Worm (Caenorhabditis elegans) whole organism, mixed stage, embryonic: Measurements from ENCODE around the gene C50B8.6.

Experiments
- cnd-1 ChIP-seq: fragments of 200-800 bp; sonication (Bioruptor generic); optimal IDR thresholded peaks from 2 replicates; lab custom pipeline; 2018; ENCODE audit warnings: mild to moderate bottlenecking, missing genetic modification characterization, missing compliant biosample characterization
- drap-1 ChIP-seq: fragments of 200-800 bp; sonication (Bioruptor generic); optimal IDR thresholded peaks from 3 replicates; lab custom pipeline; 2018; ENCODE audit warnings: mild to moderate bottlenecking, missing genetic modification characterization, missing compliant biosample characterization
- elt-1 ChIP-seq: sonication (generic microtip); optimal IDR thresholded peaks from 2 replicates; lab custom pipeline; 2017; ENCODE audit warnings: missing genetic modification characterization, mild to moderate bottlenecking, missing compliant biosample characterization, antibody characterized with exemption, moderate library complexity, borderline replicate concordance; ENCODE audit not compliant: insufficient read depth
- elt-3 ChIP-seq: fragments of 150-350 bp; optimal IDR thresholded peaks from 2 replicates; lab custom pipeline; 2014; ENCODE audit warnings: missing biosample characterization, missing genetic modification characterization
- flh-1 ChIP-seq: fragments of 200-800 bp; sonication (Bioruptor generic); optimal IDR thresholded peaks from 2 replicates; lab custom pipeline; 2018; ENCODE audit warnings: mild to moderate bottlenecking, missing genetic modification characterization, moderate library complexity, missing compliant biosample characterization
- lin-13 ChIP-seq: fragments of 150-350 bp; optimal IDR thresholded peaks from 2 replicates; lab custom pipeline; 2014; ENCODE audit warnings: missing biosample characterization, missing genetic modification characterization
- lin-32 ChIP-seq: fragments of 200-800 bp; sonication (Bioruptor generic); optimal IDR thresholded peaks from 2 replicates; lab custom pipeline; 2018; ENCODE audit warnings: mild to moderate bottlenecking, missing genetic modification characterization, missing compliant biosample characterization
- mab-5 ChIP-seq: fragments of 150-350 bp; optimal IDR thresholded peaks from 2 replicates; lab custom pipeline; 2014; ENCODE audit warnings: missing biosample characterization, missing genetic modification characterization
- mep-1 ChIP-seq: fragments of 150-350 bp; optimal IDR thresholded peaks from 2 replicates; lab custom pipeline; 2017; ENCODE audit warnings: missing biosample characterization, missing genetic modification reagents, missing genetic modification characterization, inconsistent platforms
- mls-2 ChIP-seq: sonication (generic microtip); optimal IDR thresholded peaks from 2 replicates; lab custom pipeline; 2016; ENCODE audit warnings: mild to moderate bottlenecking, missing genetic modification characterization, moderate library complexity, missing compliant biosample characterization
- nhr-12 ChIP-seq: fragments of 150-350 bp; optimal IDR thresholded peaks from 2 replicates; lab custom pipeline; 2014; ENCODE audit warnings: missing biosample characterization, missing genetic modification characterization
- nhr-2 ChIP-seq: fragments of 150-350 bp; optimal IDR thresholded peaks from 2 replicates; lab custom pipeline; 2014; ENCODE audit warnings: missing biosample characterization, missing genetic modification characterization
- snpc-4 ChIP-seq: fragments of 150-350 bp; optimal IDR thresholded peaks from 2 replicates; lab custom pipeline; 2014; ENCODE audit warnings: missing biosample characterization, missing genetic modification characterization
- ztf-11 ChIP-seq: fragments of 150-350 bp; optimal IDR thresholded peaks from 2 replicates; lab custom pipeline; 2014; ENCODE audit warnings: missing biosample characterization, missing genetic modification characterization

- TF ChIP-seq snpc-4 (tag; lab: Kevin White, UChicago) (no peak), nhr-2 (no peak), lin-13 (no peak), elt-3 (tag; lab: Kevin White, UChicago) (no peak), nhr-12 (no peak), elt-1 (tag; lab: Kevin White, UChicago) (no peak), lin-32 (GFP tag; lab: Kevin White, UChicago) (no peak), ztf-11 (tag; lab: Kevin White, UChicago) (no peak), mep-1 (tag; lab: Kevin White, UChicago) (no peak), flh-1 (no peak), mab-5 (tag; lab: Kevin White, UChicago) (no peak), mls-2 (no peak), drap-1 (GFP tag; lab: Kevin White, UChicago) (no peak), cnd-1 (tag; lab: Kevin White, UChicago) (no peak)
These were observed 29.7 kb downstream of the C50B8.6 start for ce11 chrV:13608486-13608885.
